Fruit fly (Drosophila melanogaster) whole organism, pupa: ENCODE data around the gene pug.

Experiments
- CG10348 ChIP-seq: fragments of 200-800 bp; sonication (Bioruptor generic); IDR thresholded peaks from 2 replicates; pipeline ENCODE4 v1.3.6; 2022; ENCODE audit warnings: missing biosample characterization, missing genetic modification characterization
- CG12605 ChIP-seq: fragments of 200-800 bp; sonication (Bioruptor generic); IDR thresholded peaks from 2 replicates; pipeline ENCODE4 v1.3.6; 2022; ENCODE audit warnings: missing biosample characterization, missing genetic modification characterization
- CG13204 ChIP-seq: fragments of 200-800 bp; sonication (Bioruptor generic); optimal IDR thresholded peaks from 2 replicates; lab custom pipeline; 2018; ENCODE audit warnings: missing biosample characterization, mild to moderate bottlenecking, missing genetic modification characterization, moderate library complexity
- CG14655 ChIP-seq: fragments of 200-800 bp; sonication (Bioruptor generic); optimal IDR thresholded peaks from 3 replicates; lab custom pipeline; 2017; ENCODE audit warnings: mild to moderate bottlenecking, missing biosample characterization, missing genetic modification reagents, missing genetic modification characterization
- CG15710 ChIP-seq: fragments of 200-800 bp; sonication (Bioruptor generic); optimal IDR thresholded peaks from 2 replicates; lab custom pipeline; 2018; ENCODE audit warnings: missing biosample characterization, mild to moderate bottlenecking, missing genetic modification characterization, moderate library complexity
- CG17806 ChIP-seq: fragments of 200-800 bp; sonication (Bioruptor generic); optimal IDR thresholded peaks from 2 replicates; lab custom pipeline; 2018; ENCODE audit warnings: missing biosample characterization, mild to moderate bottlenecking, missing genetic modification characterization, moderate library complexity
- CG32121 ChIP-seq: fragments of 200-800 bp; sonication (Bioruptor generic); IDR thresholded peaks from 2 replicates; pipeline ENCODE4 v1.3.6; 2022; ENCODE audit warnings: missing biosample characterization, missing genetic modification characterization
- CG34367 ChIP-seq: fragments of 200-800 bp; sonication (Bioruptor generic); optimal IDR thresholded peaks from 2 replicates; lab custom pipeline; 2018; ENCODE audit warnings: missing biosample characterization, mild to moderate bottlenecking, missing genetic modification characterization
- CG4496 ChIP-seq: fragments of 200-800 bp; sonication (Bioruptor generic); IDR thresholded peaks from 3 replicates; pipeline ENCODE4 v1.3.6; 2022; ENCODE audit warnings: missing biosample characterization, missing genetic modification characterization
- CG8159 ChIP-seq: fragments of 200-800 bp; sonication (Bioruptor generic); optimal IDR thresholded peaks from 3 replicates; lab custom pipeline; 2018; ENCODE audit warnings: missing biosample characterization, mild to moderate bottlenecking, missing genetic modification characterization, moderate library complexity
- CG8301 ChIP-seq: fragments of 200-800 bp; sonication (Bioruptor generic); optimal IDR thresholded peaks from 2 replicates; lab custom pipeline; 2018; ENCODE audit warnings: missing biosample characterization, mild to moderate bottlenecking, missing genetic modification characterization
- CG9948 ChIP-seq: fragments of 200-800 bp; sonication (Bioruptor generic); optimal IDR thresholded peaks from 2 replicates; lab custom pipeline; 2018; ENCODE audit warnings: missing biosample characterization, mild to moderate bottlenecking, missing genetic modification characterization, moderate library complexity
- D1 ChIP-seq: fragments of 200-800 bp; sonication (Bioruptor generic); optimal IDR thresholded peaks from 2 replicates; lab custom pipeline; 2018; ENCODE audit warnings: missing biosample characterization, mild to moderate bottlenecking, missing genetic modification characterization, moderate library complexity
- EcR ChIP-seq: fragments of 200-800 bp; sonication (Bioruptor generic); optimal IDR thresholded peaks from 3 replicates; lab custom pipeline; 2019; ENCODE audit warnings: missing biosample characterization, missing genetic modification characterization, mild to moderate bottlenecking, moderate library complexity, missing genetic modification reagents
- Ets98B ChIP-seq: fragments of 200-800 bp; sonication (Bioruptor generic); IDR thresholded peaks from 2 replicates; pipeline ENCODE4 v1.3.6; 2022; ENCODE audit warnings: missing biosample characterization, missing genetic modification characterization
- Pif1A ChIP-seq: fragments of 200-800 bp; sonication (Bioruptor generic); optimal IDR thresholded peaks from 3 replicates; lab custom pipeline; 2016; ENCODE audit warnings: missing biosample characterization, missing genetic modification characterization
- Pif1B ChIP-seq: fragments of 200-800 bp; sonication (Bioruptor generic); optimal IDR thresholded peaks from 3 replicates; lab custom pipeline; 2016; ENCODE audit warnings: missing biosample characterization, missing genetic modification characterization
- Snoo ChIP-seq: fragments of 200-800 bp; sonication (Bioruptor generic); optimal IDR thresholded peaks from 3 replicates; lab custom pipeline; 2017; ENCODE audit warnings: missing biosample characterization, mild to moderate bottlenecking, missing genetic modification characterization, inconsistent platforms
- fd96Ca ChIP-seq: fragments of 200-800 bp; sonication (Bioruptor generic); IDR thresholded peaks from 3 replicates; pipeline ENCODE4 v1.3.6; 2022; ENCODE audit warnings: missing biosample characterization, missing genetic modification characterization
- gl ChIP-seq: fragments of 200-800 bp; sonication (Bioruptor generic); optimal IDR thresholded peaks from 2 replicates; lab custom pipeline; 2018; ENCODE audit warnings: missing biosample characterization, mild to moderate bottlenecking, missing genetic modification characterization
- rn ChIP-seq: fragments of 200-800 bp; sonication (Bioruptor generic); IDR thresholded peaks from 2 replicates; pipeline ENCODE4 v1.3.6; 2022; ENCODE audit warnings: missing biosample characterization, missing genetic modification characterization

The pug gene

dm6 chr3R:10680825-10681681, 15.3 kb upstream of the pug start, which contains the start of gene Phyhd1:
Phyhd1 (minus strand) TSS chr3R:10680925.
- peak; percentile 45 for TF ChIP-seq D1 (tag; lab: Kevin White, UChicago)
- peak; percentile 71 for TF ChIP-seq CG34367 (tag; lab: Kevin White, UChicago)
- TF ChIP-seq gl, result peak; percentile 53
- TF ChIP-seq CG10348 (GFP tag; lab: Robert Waterston, UW), result peak; percentile 70
- peak; percentile 91 for TF ChIP-seq fd96Ca (GFP tag; lab: Robert Waterston, UW)
- TF ChIP-seq CG4496 (GFP tag; lab: Robert Waterston, UW), result peak; percentile 93
- TF ChIP-seq CG32121 (GFP tag; lab: Robert Waterston, UW), result peak; percentile 84
- TF ChIP-seq rn (GFP tag; lab: Robert Waterston, UW), result peak; percentile 67
- TF ChIP-seq CG8301 (tag; lab: Kevin White, UChicago), result peak; percentile 86
- peak; percentile 78 for TF ChIP-seq CG12605 (GFP tag; lab: Robert Waterston, UW)
- peak; percentile 21 for TF ChIP-seq Snoo (tag; lab: Kevin White, UChicago)
- peak; percentile 12 for TF ChIP-seq EcR (GFP tag; lab: Kevin White, UChicago)
- TF ChIP-seq CG14655, result peak; percentile 75
- TF ChIP-seq CG15710 (tag; lab: Kevin White, UChicago), result peak; percentile 81
- TF ChIP-seq Ets98B (GFP tag; lab: Robert Waterston, UW), result peak; percentile 84
- TF ChIP-seq CG9948 (tag; lab: Kevin White, UChicago), result peak; percentile 79
- TF ChIP-seq CG8159, result peak; percentile 81
- TF ChIP-seq CG17806, result peak; percentile 76
- TF ChIP-seq Pif1B (GFP tag; lab: Kevin White, UChicago), result peak; percentile 81
- peak; percentile 87 for TF ChIP-seq Pif1A
- peak; percentile 28 for TF ChIP-seq CG13204 (GFP tag; lab: Kevin White, UChicago)

- TF ChIP-seq CG17806, result no peak
- TF ChIP-seq Ets98B (GFP tag; lab: Robert Waterston, UW), result peak; percentile 76
- TF ChIP-seq CG32121 (GFP tag; lab: Robert Waterston, UW), result peak; percentile 76
- TF ChIP-seq gl, result no peak
- TF ChIP-seq fd96Ca (GFP tag; lab: Robert Waterston, UW), result peak; percentile 64
- TF ChIP-seq CG10348 (GFP tag; lab: Robert Waterston, UW), result no peak
- TF ChIP-seq CG4496 (GFP tag; lab: Robert Waterston, UW), result peak; percentile 63
- no peak for TF ChIP-seq CG8159
- TF ChIP-seq Pif1A, result no peak
- TF ChIP-seq D1 (tag; lab: Kevin White, UChicago), result no peak
- 0 out of 2 replicates have a peak, but pooled peaks have one; percentile 33 for TF ChIP-seq rn (GFP tag; lab: Robert Waterston, UW)
- TF ChIP-seq CG12605 (GFP tag; lab: Robert Waterston, UW), result 0 out of 2 replicates have a peak, but pooled peaks have one; percentile 24
- no peak for TF ChIP-seq CG14655
- TF ChIP-seq, all 21 proteins: peak for 6
Measured at dm6 chr3R:10681682-10681962, 14.7 kb upstream of the pug start.

dm6 chr3R:10683226-10683625, 13.1 kb upstream of the pug start:
- no peak for TF ChIP-seq CG34367 (tag; lab: Kevin White, UChicago)
- TF ChIP-seq Pif1B (GFP tag; lab: Kevin White, UChicago), result no peak
- TF ChIP-seq gl, result no peak
- no peak for TF ChIP-seq CG15710 (tag; lab: Kevin White, UChicago)
- no peak for TF ChIP-seq CG8301 (tag; lab: Kevin White, UChicago)
- TF ChIP-seq Snoo (tag; lab: Kevin White, UChicago), result no peak
- TF ChIP-seq fd96Ca (GFP tag; lab: Robert Waterston, UW), result no peak
- no peak for TF ChIP-seq CG4496 (GFP tag; lab: Robert Waterston, UW)
- no peak for TF ChIP-seq CG17806
- TF ChIP-seq CG10348 (GFP tag; lab: Robert Waterston, UW), result no peak
- no peak for TF ChIP-seq CG8159
- no peak for TF ChIP-seq D1 (tag; lab: Kevin White, UChicago)
- TF ChIP-seq rn (GFP tag; lab: Robert Waterston, UW), result no peak
- TF ChIP-seq CG13204 (GFP tag; lab: Kevin White, UChicago), result no peak
- no peak for TF ChIP-seq EcR (GFP tag; lab: Kevin White, UChicago)
- TF ChIP-seq Pif1A, result no peak
- no peak for TF ChIP-seq Ets98B (GFP tag; lab: Robert Waterston, UW)
- no peak for TF ChIP-seq CG32121 (GFP tag; lab: Robert Waterston, UW)
- TF ChIP-seq CG12605 (GFP tag; lab: Robert Waterston, UW), result no peak

- peak; percentile 67 for TF ChIP-seq CG4496 (GFP tag; lab: Robert Waterston, UW)
- no peak for TF ChIP-seq CG10348 (GFP tag; lab: Robert Waterston, UW)
- TF ChIP-seq CG32121 (GFP tag; lab: Robert Waterston, UW), result peak; percentile 71
- TF ChIP-seq Ets98B (GFP tag; lab: Robert Waterston, UW), result peak; percentile 64
- no peak for TF ChIP-seq EcR (GFP tag; lab: Kevin White, UChicago)
- 0 out of 3 replicates have a peak, but pooled peaks have one; percentile 30 for TF ChIP-seq fd96Ca (GFP tag; lab: Robert Waterston, UW)
- TF ChIP-seq CG8301 (tag; lab: Kevin White, UChicago), result peak; percentile 30
- peak; percentile 52 for TF ChIP-seq CG14655
- no peak for TF ChIP-seq Pif1A
- peak; percentile 2 for TF ChIP-seq CG17806
- TF ChIP-seq rn (GFP tag; lab: Robert Waterston, UW), result peak; percentile 35; the same call in 1 of the 2 replicates
Measured at dm6 chr3R:10684284-10684683, 12.1 kb upstream of the pug start.

dm6 chr3R:10686307-10687094, 9.8 kb upstream of the pug start, which contains the start of gene Skel:
Skel (plus strand) TSS chr3R:10686943.
- TF ChIP-seq CG14655, result no peak
- TF ChIP-seq CG17806, result no peak
- no peak for TF ChIP-seq Snoo (tag; lab: Kevin White, UChicago)
- no peak for TF ChIP-seq CG4496 (GFP tag; lab: Robert Waterston, UW)
- no peak for TF ChIP-seq fd96Ca (GFP tag; lab: Robert Waterston, UW)
- no peak for TF ChIP-seq D1 (tag; lab: Kevin White, UChicago)
- TF ChIP-seq CG8301 (tag; lab: Kevin White, UChicago), result no peak
- TF ChIP-seq Ets98B (GFP tag; lab: Robert Waterston, UW), result peak; percentile 39; the same call in 1 of the 2 replicates
- no peak for TF ChIP-seq EcR (GFP tag; lab: Kevin White, UChicago)
- peak; percentile 14 for TF ChIP-seq CG13204 (GFP tag; lab: Kevin White, UChicago)
- TF ChIP-seq CG8159, result no peak
- no peak for TF ChIP-seq CG9948 (tag; lab: Kevin White, UChicago)
